Fruit fly (Drosophila melanogaster): Measurements from ENCODE around the gene CG2150.

The CG2150 gene

dm6 chr3R:31808571-31808970 is 44.0 kb upstream of the CG2150 start:
- no peak for TF ChIP-seq br (GFP tag; optimal IDR thresholded peaks at IDR 0.05)
- peak; percentile 15 for TF ChIP-seq sage (GFP tag; optimal IDR thresholded peaks at IDR 0.05)
- TF ChIP-seq Vsx2 (GFP tag; optimal IDR thresholded peaks at IDR 0.05; ENCODE audit: partially characterized antibody), result no peak
- no peak for TF ChIP-seq ey (GFP tag; optimal IDR thresholded peaks at IDR 0.05)
- no peak for TF ChIP-seq CG32264 (GFP tag; optimal IDR thresholded peaks at IDR 0.05)
- TF ChIP-seq h (GFP tag; optimal IDR thresholded peaks at IDR 0.05), result no peak

dm6 chr3R:31805228-31805738 is 40.7 kb upstream of the CG2150 start, which contains the start of the genes CG42233 and CG1971:
CG42233 (minus strand) TSS chr3R:31805278.
CG1971 (plus strand) TSS chr3R:31805468.
- peak in 1 of 2 experiments; percentile 63 for TF ChIP-seq foxo (GFP tag; optimal IDR thresholded peaks at IDR 0.05)
- TF ChIP-seq woc (GFP tag; optimal IDR thresholded peaks at IDR 0.05), result peak; percentile 18
- no peak for TF ChIP-seq N (GFP tag; optimal IDR thresholded peaks at IDR 0.05)
- peak; percentile 25 for TF ChIP-seq Hr83 (GFP tag; optimal IDR thresholded peaks at IDR 0.05; ENCODE audit: poor library complexity, severe bottlenecking)
- no peak for TF ChIP-seq CrebA (GFP tag; optimal IDR thresholded peaks at IDR 0.05; ENCODE audit: borderline replicate concordance)
- no peak for TF ChIP-seq GATAd (GFP tag; optimal IDR thresholded peaks at IDR 0.05)
- TF ChIP-seq Jra (GFP tag; optimal IDR thresholded peaks at IDR 0.05), result no peak
- TF ChIP-seq br (GFP tag; optimal IDR thresholded peaks at IDR 0.05), result no peak
- TF ChIP-seq Dif (GFP tag; optimal IDR thresholded peaks at IDR 0.05; ENCODE audit: partially characterized antibody), result no peak
- TF ChIP-seq dmrt93B (GFP tag; optimal IDR thresholded peaks at IDR 0.05), result no peak

DNA sequence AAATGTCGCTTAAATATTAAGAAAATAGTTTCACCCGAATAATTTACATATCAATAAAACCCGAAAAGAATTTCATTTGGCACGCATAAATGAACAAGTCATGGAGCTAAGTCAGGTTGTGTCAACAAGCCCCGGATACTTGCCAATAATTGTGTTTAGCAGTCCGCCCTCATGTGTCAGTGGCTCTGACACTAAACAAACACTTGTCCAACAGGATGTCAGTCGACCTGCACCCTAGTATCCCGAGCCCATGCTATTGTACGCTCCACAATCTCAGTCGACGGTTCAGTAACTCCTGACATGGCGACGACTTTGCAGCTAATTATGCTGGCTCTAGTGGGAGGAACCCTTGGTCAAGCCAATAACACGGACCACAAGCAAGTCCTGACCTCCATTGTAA is 36.1 kb upstream of the CG2150 start, which contains the start of gene Ir100a:
Ir100a (plus strand) TSS at position 301 of the 400 bp plus-strand sequence.
- TF ChIP-seq dmrt93B (GFP tag; optimal IDR thresholded peaks at IDR 0.05) (no peak), sage (GFP tag; optimal IDR thresholded peaks at IDR 0.05) (no peak), Vsx2 (GFP tag; optimal IDR thresholded peaks at IDR 0.05; ENCODE audit: partially characterized antibody) (no peak), CG9705 (GFP tag; optimal IDR thresholded peaks at IDR 0.05) (no peak), tai (GFP tag; optimal IDR thresholded peaks at IDR 0.05) (no peak), Abd-B (GFP tag; optimal IDR thresholded peaks at IDR 0.05) (no peak), psq (GFP tag; optimal IDR thresholded peaks at IDR 0.05) (no peak), N (GFP tag; optimal IDR thresholded peaks at IDR 0.05) (no peak), Dif (GFP tag; optimal IDR thresholded peaks at IDR 0.05; ENCODE audit: partially characterized antibody) (no peak), GATAd (GFP tag; optimal IDR thresholded peaks at IDR 0.05) (no peak), CG32264 (GFP tag; optimal IDR thresholded peaks at IDR 0.05) (no peak), Hnf4 (GFP tag; optimal IDR thresholded peaks at IDR 0.05) (no peak), jim (GFP tag; optimal IDR thresholded peaks at IDR 0.05) (no peak)

- no peak for TF ChIP-seq pan (optimal IDR thresholded peaks at IDR 0.05)
- TF ChIP-seq N (GFP tag; optimal IDR thresholded peaks at IDR 0.05), result peak; percentile 30
- TF ChIP-seq dl (GFP tag; optimal IDR thresholded peaks at IDR 0.05; ENCODE audit: insufficient read depth in 1 of 2, partially characterized antibody in 2 of 2), result peak in 1 of 2 experiments; percentile 14
- no peak for TF ChIP-seq Hr78 (GFP tag; optimal IDR thresholded peaks at IDR 0.05)
- peak; percentile 13 for TF ChIP-seq CG32264 (GFP tag; optimal IDR thresholded peaks at IDR 0.05)
Measured at dm6 chr3R:31794457-31794856, 29.9 kb upstream of the CG2150 start.

- TF ChIP-seq dl (GFP tag; optimal IDR thresholded peaks at IDR 0.05; ENCODE audit: insufficient read depth in 1 of 2, partially characterized antibody in 2 of 2), result no peak
- no peak for TF ChIP-seq HLH106 (tag; optimal IDR thresholded peaks at IDR 0.05)
- TF ChIP-seq sage (GFP tag; optimal IDR thresholded peaks at IDR 0.05), result no peak
- no peak for TF ChIP-seq Vsx2 (GFP tag; optimal IDR thresholded peaks at IDR 0.05; ENCODE audit: partially characterized antibody)
- no peak for TF ChIP-seq woc (GFP tag; optimal IDR thresholded peaks at IDR 0.05)
- TF ChIP-seq CrebA (GFP tag; optimal IDR thresholded peaks at IDR 0.05; ENCODE audit: borderline replicate concordance), result no peak
- no peak for TF ChIP-seq rgr (GFP tag; optimal IDR thresholded peaks at IDR 0.05)
- no peak for TF ChIP-seq pan (optimal IDR thresholded peaks at IDR 0.05)
- TF ChIP-seq Sp1 (GFP tag; optimal IDR thresholded peaks at IDR 0.05), result no peak
- TF ChIP-seq dsf (GFP tag; optimal IDR thresholded peaks at IDR 0.05; ENCODE audit: borderline replicate concordance), result peak; percentile 23
- TF ChIP-seq sv (GFP tag; optimal IDR thresholded peaks at IDR 0.05), result peak; percentile 36
- TF ChIP-seq jim (GFP tag; optimal IDR thresholded peaks at IDR 0.05), result no peak
- TF ChIP-seq foxo (GFP tag; optimal IDR thresholded peaks at IDR 0.05), result no peak
- peak; percentile 44 for TF ChIP-seq Hr83 (GFP tag; optimal IDR thresholded peaks at IDR 0.05; ENCODE audit: poor library complexity, severe bottlenecking)
- no peak for TF ChIP-seq Hr78 (GFP tag; optimal IDR thresholded peaks at IDR 0.05)
- peak; percentile 10 for TF ChIP-seq CG32264 (GFP tag; optimal IDR thresholded peaks at IDR 0.05)
- no peak for TF ChIP-seq Mio (GFP tag; optimal IDR thresholded peaks at IDR 0.05)
- no peak for TF ChIP-seq tai (GFP tag; optimal IDR thresholded peaks at IDR 0.05)
- no peak for TF ChIP-seq Jra (GFP tag; optimal IDR thresholded peaks at IDR 0.05)
- peak; percentile 17 for TF ChIP-seq psq (GFP tag; optimal IDR thresholded peaks at IDR 0.05)
- TF ChIP-seq brk (GFP tag; optimal IDR thresholded peaks at IDR 0.05), result no peak
- TF ChIP-seq GATAd (GFP tag; optimal IDR thresholded peaks at IDR 0.05), result peak; percentile 38
- no peak for TF ChIP-seq ey (GFP tag; optimal IDR thresholded peaks at IDR 0.05)
- TF ChIP-seq br (GFP tag; optimal IDR thresholded peaks at IDR 0.05), result no peak
- TF ChIP-seq Rel (GFP tag; optimal IDR thresholded peaks at IDR 0.05), result no peak
- no peak for TF ChIP-seq Rel (tag; optimal IDR thresholded peaks at IDR 0.05)
- TF ChIP-seq CG9705 (GFP tag; optimal IDR thresholded peaks at IDR 0.05), result no peak
- no peak for TF ChIP-seq OdsH (GFP tag; optimal IDR thresholded peaks at IDR 0.05)
Measured at dm6 chr3R:31793664-31794417, 29.3 kb upstream of the CG2150 start, which contains the start of the genes Mccc1 and Acf. Mccc1 (minus strand) TSS chr3R:31793907. Acf (plus strand) TSS chr3R:31793981.

Measured in whole organism, wandering third instar larva.